Fruit fly (Drosophila melanogaster) whole organism, prepupa: ENCODE measurements around the gene CG1571.

Experiments used
- Blimp-1 ChIP-seq: fragments of 200-800 bp; sonication (Bioruptor generic); optimal IDR thresholded peaks from 3 replicates; lab custom pipeline; 2017; ENCODE audit warnings: missing biosample characterization, missing genetic modification characterization, mild to moderate bottlenecking, moderate library complexity, missing genetic modification reagents
- CG10631 ChIP-seq: fragments of 200-800 bp; sonication (Bioruptor generic); optimal IDR thresholded peaks from 2 replicates; lab custom pipeline; 2016; ENCODE audit warnings: missing biosample characterization, missing genetic modification characterization
- CG10669 ChIP-seq: fragments of 200-800 bp; sonication (Bioruptor generic); optimal IDR thresholded peaks from 3 replicates; lab custom pipeline; 2018; ENCODE audit warnings: missing biosample characterization, mild to moderate bottlenecking, missing genetic modification characterization, moderate library complexity
- CG11294 ChIP-seq: fragments of 200-800 bp; sonication (Bioruptor generic); IDR thresholded peaks from 2 replicates; pipeline ENCODE4 v1.3.6; 2022; ENCODE audit warnings: missing biosample characterization, missing genetic modification characterization
- CG11762 ChIP-seq: fragments of 200-800 bp; sonication (Bioruptor generic); optimal IDR thresholded peaks from 3 replicates; lab custom pipeline; 2016; ENCODE audit warnings: missing biosample characterization, missing genetic modification characterization; ENCODE audit not compliant: insufficient read depth
- CG11902 ChIP-seq: fragments of 200-800 bp; sonication (Bioruptor generic); optimal IDR thresholded peaks from 3 replicates; lab custom pipeline; 2016; ENCODE audit warnings: missing biosample characterization, missing genetic modification characterization
- CG15336 ChIP-seq: fragments of 200-800 bp; sonication (Bioruptor generic); IDR thresholded peaks from 2 replicates; pipeline ENCODE4 v1.3.6; 2022; ENCODE audit warnings: missing biosample characterization, missing genetic modification characterization
- CG1621 ChIP-seq: fragments of 200-800 bp; sonication (Bioruptor generic); optimal IDR thresholded peaks from 3 replicates; lab custom pipeline; 2018; ENCODE audit warnings: missing biosample characterization, mild to moderate bottlenecking, missing genetic modification characterization
- CG16779 ChIP-seq: fragments of 200-800 bp; sonication (Bioruptor generic); optimal IDR thresholded peaks from 3 replicates; lab custom pipeline; 2017; ENCODE audit warnings: missing biosample characterization, mild to moderate bottlenecking, missing genetic modification characterization
- CG3032 ChIP-seq: fragments of 200-800 bp; optimal IDR thresholded peaks from 2 replicates; lab custom pipeline; 2019; ENCODE audit warnings: missing biosample characterization, mild to moderate bottlenecking, missing genetic modification characterization, moderate library complexity
- CG32006 ChIP-seq: fragments of 200-800 bp; sonication (Bioruptor generic); optimal IDR thresholded peaks from 3 replicates; lab custom pipeline; 2017; ENCODE audit warnings: missing biosample characterization, mild to moderate bottlenecking, missing genetic modification characterization
- CG34406 ChIP-seq: fragments of 200-800 bp; sonication (Bioruptor generic); optimal IDR thresholded peaks from 3 replicates; lab custom pipeline; 2016; ENCODE audit warnings: missing biosample characterization, missing genetic modification characterization
- CG3919 ChIP-seq: fragments of 200-800 bp; sonication (Bioruptor generic); optimal IDR thresholded peaks from 3 replicates; lab custom pipeline; 2016; ENCODE audit warnings: missing biosample characterization, missing genetic modification characterization
- CG4318 ChIP-seq: fragments of 200-800 bp; sonication (Bioruptor generic); optimal IDR thresholded peaks from 3 replicates; lab custom pipeline; 2017; ENCODE audit warnings: missing biosample characterization, mild to moderate bottlenecking, missing genetic modification characterization
- CG6163 ChIP-seq: fragments of 200-800 bp; sonication (Bioruptor generic); IDR thresholded peaks from 3 replicates; pipeline ENCODE4 v1.3.6; 2022; ENCODE audit warnings: missing biosample characterization, missing genetic modification characterization
- CG6792 ChIP-seq: fragments of 200-800 bp; sonication (Bioruptor generic); optimal IDR thresholded peaks from 3 replicates; lab custom pipeline; 2016; ENCODE audit warnings: missing biosample characterization, missing genetic modification characterization
- CG6808 ChIP-seq: fragments of 200-800 bp; sonication (Bioruptor generic); optimal IDR thresholded peaks from 3 replicates; lab custom pipeline; 2017; ENCODE audit warnings: missing biosample characterization, missing genetic modification characterization, mild to moderate bottlenecking, moderate library complexity, missing genetic modification reagents
- CG6854 ChIP-seq: fragments of 200-800 bp; sonication (Bioruptor generic); optimal IDR thresholded peaks from 2 replicates; lab custom pipeline; 2017; ENCODE audit warnings: missing biosample characterization, mild to moderate bottlenecking, missing genetic modification characterization
- CG7368 ChIP-seq: fragments of 200-800 bp; sonication (Bioruptor generic); optimal IDR thresholded peaks from 3 replicates; lab custom pipeline; 2016; ENCODE audit warnings: missing biosample characterization, missing genetic modification characterization
- CG8119 ChIP-seq: fragments of 200-800 bp; sonication (Bioruptor generic); IDR thresholded peaks from 3 replicates; pipeline ENCODE4 v1.3.6; 2022; ENCODE audit warnings: missing biosample characterization, missing genetic modification characterization
- CG8319 ChIP-seq: fragments of 200-800 bp; sonication (Bioruptor generic); optimal IDR thresholded peaks from 3 replicates; lab custom pipeline; 2016; ENCODE audit warnings: missing biosample characterization, missing genetic modification characterization
- CG8632 ChIP-seq: fragments of 200-800 bp; sonication (Bioruptor generic); optimal IDR thresholded peaks from 3 replicates; lab custom pipeline; 2016; ENCODE audit warnings: missing biosample characterization, missing genetic modification characterization
- Eip78C ChIP-seq: fragments of 200-800 bp; sonication (Bioruptor generic); peaks from one replicate; lab custom pipeline; 2016; ENCODE audit warnings: missing biosample characterization, missing genetic modification characterization
- Eip93F ChIP-seq: fragments of 200-800 bp; sonication (Bioruptor generic); optimal IDR thresholded peaks from 2 replicates; lab custom pipeline; 2016; ENCODE audit warnings: missing biosample characterization, mild to moderate bottlenecking, missing genetic modification characterization
- Ets21C ChIP-seq: fragments of 200-800 bp; sonication (Bioruptor generic); optimal IDR thresholded peaks from 3 replicates; lab custom pipeline; 2016; ENCODE audit warnings: missing biosample characterization, missing genetic modification characterization
- Ets96B ChIP-seq: fragments of 200-800 bp; optimal IDR thresholded peaks from 2 replicates; lab custom pipeline; 2019; ENCODE audit warnings: missing biosample characterization, mild to moderate bottlenecking, missing genetic modification characterization, moderate library complexity
- Hr38 ChIP-seq: sonication (Bioruptor generic); optimal IDR thresholded peaks from 2 replicates; lab custom pipeline; 2016; ENCODE audit warnings: missing biosample characterization, missing genetic modification characterization
- Hr39 ChIP-seq: fragments of 200-800 bp; sonication (Bioruptor generic); optimal IDR thresholded peaks from 2 replicates; lab custom pipeline; 2016; ENCODE audit warnings: missing biosample characterization, missing genetic modification characterization
- Hr4 ChIP-seq: fragments of 200-800 bp; sonication (Bioruptor generic); optimal IDR thresholded peaks from 3 replicates; lab custom pipeline; 2016; ENCODE audit warnings: missing biosample characterization, missing genetic modification characterization
- Met ChIP-seq: fragments of 200-800 bp; sonication (Bioruptor generic); optimal IDR thresholded peaks from 3 replicates; lab custom pipeline; 2016; ENCODE audit warnings: missing biosample characterization, missing genetic modification characterization
- Smox ChIP-seq: fragments of 200-800 bp; sonication (Bioruptor generic); optimal IDR thresholded peaks from 3 replicates; lab custom pipeline; 2016; ENCODE audit warnings: missing biosample characterization, missing genetic modification characterization
- Sox102F ChIP-seq: fragments of 200-800 bp; sonication (Bioruptor generic); optimal IDR thresholded peaks from 2 replicates; lab custom pipeline; 2016; ENCODE audit warnings: missing biosample characterization, mild to moderate bottlenecking, missing genetic modification characterization
- Sox15 ChIP-seq: fragments of 200-800 bp; sonication (Bioruptor generic); optimal IDR thresholded peaks from 3 replicates; lab custom pipeline; 2016; ENCODE audit warnings: missing biosample characterization, missing genetic modification characterization
- achi ChIP-seq: fragments of 200-800 bp; sonication (Bioruptor generic); optimal IDR thresholded peaks from 3 replicates; lab custom pipeline; 2016; ENCODE audit warnings: missing biosample characterization, missing genetic modification characterization
- acj6 ChIP-seq: fragments of 200-800 bp; sonication (Bioruptor generic); optimal IDR thresholded peaks from 3 replicates; lab custom pipeline; 2016; ENCODE audit warnings: missing biosample characterization, missing genetic modification characterization
- cyc ChIP-seq: fragments of 200-800 bp; sonication (Bioruptor generic); optimal IDR thresholded peaks from 3 replicates; lab custom pipeline; 2016; ENCODE audit warnings: missing biosample characterization, missing genetic modification characterization
- dac ChIP-seq: fragments of 200-800 bp; sonication (Bioruptor generic); optimal IDR thresholded peaks from 2 replicates; lab custom pipeline; 2017; ENCODE audit warnings: missing biosample characterization, mild to moderate bottlenecking, missing genetic modification characterization
- dsx ChIP-seq: fragments of 200-800 bp; optimal IDR thresholded peaks from 3 replicates; lab custom pipeline; 2019; ENCODE audit warnings: missing biosample characterization, mild to moderate bottlenecking, missing genetic modification characterization, moderate library complexity; ENCODE audit not compliant: poor library complexity, severe bottlenecking
- eg ChIP-seq: fragments of 200-800 bp; sonication (Bioruptor generic); IDR thresholded peaks from 3 replicates; pipeline ENCODE4 v1.3.6; 2022; ENCODE audit warnings: missing biosample characterization, missing genetic modification characterization
- esn ChIP-seq: fragments of 200-800 bp; sonication (Bioruptor generic); optimal IDR thresholded peaks from 2 replicates; lab custom pipeline; 2016; ENCODE audit warnings: missing biosample characterization, mild to moderate bottlenecking, missing genetic modification characterization, moderate library complexity
- lz ChIP-seq: fragments of 200-800 bp; sonication (Bioruptor generic); optimal IDR thresholded peaks from 3 replicates; lab custom pipeline; 2016; ENCODE audit warnings: missing biosample characterization, missing genetic modification characterization
- pdm3 ChIP-seq: fragments of 200-800 bp; sonication (Bioruptor generic); optimal IDR thresholded peaks from 3 replicates; lab custom pipeline; 2016; ENCODE audit warnings: missing biosample characterization, missing genetic modification characterization
- salr ChIP-seq, 2 experiments: fragments of 200-800 bp; sonication (Bioruptor generic); optimal IDR thresholded peaks; 3 replicates each; lab custom pipeline; 2016 to 2018; ENCODE audit warnings: missing biosample characterization in 2 of 2, missing genetic modification characterization in 2 of 2, mild to moderate bottlenecking in 1 of 2
- ss ChIP-seq, 2 experiments: fragments of 200-800 bp; sonication (Bioruptor generic); optimal IDR thresholded peaks; 2 replicates in 1 of 2; 3 replicates in 1 of 2; lab custom pipeline; 2017 to 2018; ENCODE audit warnings: mild to moderate bottlenecking in 2 of 2, missing biosample characterization in 2 of 2, missing genetic modification characterization in 2 of 2, moderate library complexity in 1 of 2
- svp ChIP-seq: fragments of 200-800 bp; sonication (Bioruptor generic); peaks from one replicate; lab custom pipeline; 2016; ENCODE audit warnings: missing biosample characterization, missing genetic modification characterization
- topi ChIP-seq: fragments of 200-800 bp; sonication (Bioruptor generic); optimal IDR thresholded peaks from 3 replicates; lab custom pipeline; 2016; ENCODE audit warnings: missing biosample characterization, missing genetic modification characterization
- vri ChIP-seq: fragments of 200-800 bp; sonication (Bioruptor generic); optimal IDR thresholded peaks from 3 replicates; lab custom pipeline; 2016; ENCODE audit warnings: missing biosample characterization, mild to moderate bottlenecking, missing genetic modification characterization

CG1571 gene

DNA sequence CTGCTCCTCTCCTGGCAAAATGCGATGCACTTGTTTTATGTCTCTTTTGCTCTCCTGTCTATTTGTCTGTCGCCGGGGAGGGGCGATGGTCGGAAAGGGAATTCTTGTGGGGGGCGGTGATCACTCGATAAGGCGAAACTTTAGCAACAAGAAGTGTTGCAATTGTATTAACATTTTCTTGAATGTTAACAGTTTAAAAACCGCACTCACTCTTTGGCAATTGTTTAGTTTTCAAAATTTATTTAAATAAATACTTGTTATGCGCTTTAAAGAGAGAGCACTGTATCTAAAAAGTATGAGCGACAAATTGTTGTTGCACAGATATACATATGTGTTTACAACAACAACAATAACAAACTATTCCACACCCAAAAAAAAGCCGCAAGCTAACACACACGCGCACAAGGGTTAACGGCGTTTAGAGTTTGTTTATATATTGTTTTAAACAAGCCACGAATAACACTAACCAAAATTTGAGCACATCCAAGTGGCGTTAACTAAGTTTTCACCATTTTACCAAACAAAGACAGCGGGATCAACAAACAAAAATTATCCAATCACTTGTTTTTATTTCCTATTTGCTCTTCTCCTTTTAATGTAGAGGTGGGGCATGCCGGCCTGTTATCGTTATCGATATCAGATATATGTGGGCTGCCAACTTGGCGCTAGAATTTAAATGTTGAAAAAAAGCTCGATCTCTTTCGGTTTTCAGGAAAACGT lies 26.0 kb downstream of the CG1571 start, which contains the start of gene CG2258 (continued):
- peak; percentile 90 for TF ChIP-seq Ets96B (tag; lab: Kevin White, UChicago)
- peak; percentile 92 for TF ChIP-seq acj6 (GFP tag; lab: Kevin White, UChicago)
- TF ChIP-seq CG32006 (GFP tag; lab: Kevin White, UChicago) = peak; percentile 94
- TF ChIP-seq CG6854 = no peak
- TF ChIP-seq salr (GFP tag; optimal IDR thresholded peaks at IDR 0.05; lab: Kevin White, UChicago) = peak; percentile 82 to 88
- TF ChIP-seq CG6792 (GFP tag; lab: Kevin White, UChicago) = peak; percentile 87
- TF ChIP-seq Blimp-1 (GFP tag; lab: Kevin White, UChicago) = peak; percentile 24
- peak; percentile 92 for TF ChIP-seq CG3919 (GFP tag; lab: Kevin White, UChicago)
- no peak for TF ChIP-seq Smox

DNA sequence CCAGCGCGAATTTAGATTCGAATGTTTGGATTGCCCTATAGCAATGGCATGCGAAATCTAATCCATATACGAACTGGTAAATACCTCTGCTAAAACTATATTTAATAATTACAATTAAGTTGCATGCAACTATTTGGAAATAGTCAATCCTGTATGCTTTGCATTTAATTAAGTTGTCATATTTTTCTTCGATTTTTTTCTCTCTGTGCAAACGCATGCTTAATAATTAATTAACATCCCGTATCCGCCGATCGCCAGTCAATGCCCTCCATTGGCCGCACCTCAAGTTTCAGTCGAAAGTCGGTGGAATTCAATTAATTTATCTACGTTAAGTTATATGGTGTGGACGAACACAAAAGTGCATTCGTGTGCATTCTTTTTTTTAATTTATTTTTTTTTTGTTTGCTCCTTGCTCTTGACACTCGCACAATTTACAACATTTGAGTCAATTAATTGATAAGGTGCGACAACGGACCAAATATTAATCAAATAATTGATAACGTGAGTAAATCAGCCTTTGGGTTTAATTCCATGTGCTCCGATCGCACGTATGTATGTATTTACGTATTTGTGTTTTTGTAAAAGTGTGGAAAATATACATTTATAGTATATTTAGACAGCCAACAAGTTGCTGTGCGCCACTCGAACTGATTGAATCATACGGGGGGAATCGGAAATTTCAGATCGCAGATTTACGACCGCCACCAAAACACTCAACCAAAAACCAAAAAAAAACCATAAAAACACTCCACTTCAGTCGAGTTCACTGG lies 30.8 kb downstream of the CG1571 start:
- TF ChIP-seq Eip93F (GFP tag; lab: Kevin White, UChicago) = peak; percentile 55
- no peak for TF ChIP-seq CG11294 (GFP tag; lab: Robert Waterston, UW)
- no peak for TF ChIP-seq CG7368 (GFP tag; lab: Kevin White, UChicago)
- no peak for TF ChIP-seq CG15336 (GFP tag; lab: Robert Waterston, UW)
- TF ChIP-seq achi = no peak
- TF ChIP-seq CG6854 = no peak
- TF ChIP-seq Hr39 (GFP tag; lab: Kevin White, UChicago) = no peak
- TF ChIP-seq Sox102F = no peak
- TF ChIP-seq CG6808 (GFP tag; lab: Kevin White, UChicago) = no peak
- TF ChIP-seq Hr38 (GFP tag; lab: Kevin White, UChicago) = no peak
- no peak for TF ChIP-seq pdm3 (GFP tag; lab: Kevin White, UChicago)
- TF ChIP-seq CG4318 (GFP tag; lab: Kevin White, UChicago) = no peak
- TF ChIP-seq CG6163 (GFP tag; lab: Robert Waterston, UW) = peak; percentile 24; the same call in 1 of the 3 replicates
- peak; percentile 3 for TF ChIP-seq esn (GFP tag; lab: Kevin White, UChicago)
- no peak for TF ChIP-seq Sox15
- no peak for TF ChIP-seq lz
- no peak for TF ChIP-seq ss (GFP tag; optimal IDR thresholded peaks at IDR 0.05; lab: Kevin White, UChicago)
- no peak for TF ChIP-seq cyc (GFP tag; lab: Kevin White, UChicago)
- TF ChIP-seq CG8632 (GFP tag; lab: Kevin White, UChicago) = no peak
- peak; percentile 17 for TF ChIP-seq Met (GFP tag; lab: Kevin White, UChicago)
- TF ChIP-seq CG10631 (GFP tag; lab: Kevin White, UChicago) = no peak
- TF ChIP-seq CG8119 (GFP tag; lab: Robert Waterston, UW) = no peak
- no peak for TF ChIP-seq eg (GFP tag; lab: Robert Waterston, UW)
- no peak for TF ChIP-seq CG11902 (GFP tag; lab: Kevin White, UChicago)
- TF ChIP-seq CG10669 (GFP tag; lab: Kevin White, UChicago) = no peak
- TF ChIP-seq dac (GFP tag; lab: Kevin White, UChicago) = no peak
- peak; percentile 15 for TF ChIP-seq topi (GFP tag; lab: Kevin White, UChicago)
- no peak for TF ChIP-seq Ets21C (GFP tag; lab: Kevin White, UChicago)
- TF ChIP-seq CG3032 = no peak
- no peak for TF ChIP-seq Ets96B (tag; lab: Kevin White, UChicago)
- no peak for TF ChIP-seq CG11762 (GFP tag; lab: Kevin White, UChicago)
- TF ChIP-seq CG16779 (tag; lab: Kevin White, UChicago) = no peak
- TF ChIP-seq CG8319 (GFP tag; lab: Kevin White, UChicago) = no peak
- no peak for TF ChIP-seq CG1621 (tag; lab: Kevin White, UChicago)
- no peak for TF ChIP-seq Hr4 (GFP tag; lab: Kevin White, UChicago)
- TF ChIP-seq Blimp-1 (GFP tag; lab: Kevin White, UChicago) = no peak
- TF ChIP-seq dsx (GFP tag; lab: Kevin White, UChicago) = no peak
- TF ChIP-seq Eip78C (GFP tag; lab: Kevin White, UChicago) = peak; percentile 54
- peak; percentile 78 for TF ChIP-seq vri
- peak; percentile 11 for TF ChIP-seq svp (GFP tag; lab: Kevin White, UChicago)
- TF ChIP-seq CG34406 (GFP tag; lab: Kevin White, UChicago) = no peak
- no peak for TF ChIP-seq CG6792 (GFP tag; lab: Kevin White, UChicago)
- TF ChIP-seq Smox = no peak
